Fruit fly (Drosophila melanogaster): Measurements from ENCODE around the gene CG6607.

The CG6607 gene

DNA sequence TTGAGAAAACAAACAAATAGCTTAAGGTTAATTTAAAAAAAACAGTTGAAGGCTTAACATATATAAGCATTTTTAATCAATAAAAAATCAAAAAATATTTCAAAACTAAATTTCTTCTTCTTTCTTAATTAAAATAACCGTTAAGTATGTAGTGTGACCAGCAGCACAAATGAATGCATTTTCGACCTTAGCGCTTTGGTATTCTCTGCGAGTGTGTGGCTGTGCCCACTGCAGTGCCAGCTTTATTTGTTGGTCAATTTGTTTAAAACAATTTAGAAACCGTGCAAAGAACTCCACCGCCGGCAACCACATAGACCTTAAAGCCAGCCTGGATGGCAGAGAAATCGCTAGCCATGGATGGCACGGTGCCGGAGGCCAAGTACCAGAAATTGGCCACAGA lies at the start of gene CG6607:
Gene CG6607, plus strand, starts transcription at position 203 of the 400 bp plus-strand sequence.
- TF ChIP-seq psq (optimal IDR thresholded peaks at IDR 0.05) (no peak), ttk (optimal IDR thresholded peaks at IDR 0.05) (no peak), h (optimal IDR thresholded peaks at IDR 0.05) (no peak), insv (optimal IDR thresholded peaks at IDR 0.05) (no peak), Sin3A (optimal IDR thresholded peaks at IDR 0.05) (no peak), Myc (optimal IDR thresholded peaks at IDR 0.05) (no peak)

DNA sequence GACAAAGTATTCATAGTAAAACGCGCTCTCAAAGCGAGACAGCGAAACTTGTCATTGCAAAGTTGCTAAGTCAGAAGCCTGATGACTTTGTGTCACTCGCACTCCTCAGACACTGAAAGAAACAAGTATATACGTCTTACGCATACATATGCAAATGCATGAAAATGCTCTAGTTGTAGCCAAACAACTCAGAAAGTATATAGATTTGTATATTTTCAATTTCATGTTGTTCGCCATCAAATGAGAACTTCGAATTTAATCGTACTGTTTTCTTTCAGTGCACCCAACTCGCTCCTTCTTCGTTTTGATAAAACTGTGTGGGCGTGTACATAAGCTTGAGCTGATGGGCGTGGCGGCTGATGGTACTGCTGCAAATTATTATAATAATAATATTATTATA lies 46.8 kb upstream of the CG6607 start:
- no peak for TF ChIP-seq ttk (optimal IDR thresholded peaks at IDR 0.05)
- no peak for TF ChIP-seq Sin3A (optimal IDR thresholded peaks at IDR 0.05)
- no peak for TF ChIP-seq psq (optimal IDR thresholded peaks at IDR 0.05)
- TF ChIP-seq h (optimal IDR thresholded peaks at IDR 0.05): no peak
- TF ChIP-seq Myc (optimal IDR thresholded peaks at IDR 0.05): no peak
- no peak for TF ChIP-seq insv (optimal IDR thresholded peaks at IDR 0.05)

DNA sequence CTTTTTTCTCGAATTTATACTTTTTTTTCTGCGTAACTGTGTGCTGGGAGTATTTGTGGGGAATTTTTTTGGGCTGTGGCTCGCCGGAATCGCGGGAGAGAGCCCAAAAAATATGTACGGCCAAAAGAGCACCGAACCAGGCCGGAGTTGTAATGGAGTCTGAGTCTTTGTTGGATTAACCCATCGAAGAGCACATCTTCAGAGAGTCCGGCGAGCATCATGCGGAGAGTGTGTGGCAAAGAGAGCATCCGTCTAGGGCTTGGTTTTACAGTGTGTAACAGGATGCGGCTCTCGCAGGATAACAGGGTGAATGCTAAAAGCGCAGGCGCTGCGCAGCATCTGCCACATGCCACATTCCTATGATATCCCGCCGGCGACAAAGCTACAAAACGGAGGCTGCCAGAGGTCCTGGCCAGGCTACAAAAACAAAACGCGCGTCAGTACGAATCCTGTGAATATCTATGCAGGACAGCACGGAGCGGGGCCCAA lies 42.8 kb upstream of the CG6607 start, which contains the start of gene nAChRalpha2:
Gene nAChRalpha2, plus strand, starts transcription at position 439 of the 489 bp plus-strand sequence.
- TF ChIP-seq ttk (optimal IDR thresholded peaks at IDR 0.05) (no peak), psq (optimal IDR thresholded peaks at IDR 0.05) (no peak), Myc (optimal IDR thresholded peaks at IDR 0.05) (no peak), h (optimal IDR thresholded peaks at IDR 0.05) (no peak), Sin3A (optimal IDR thresholded peaks at IDR 0.05) (no peak), insv (optimal IDR thresholded peaks at IDR 0.05) (no peak)

DNA sequence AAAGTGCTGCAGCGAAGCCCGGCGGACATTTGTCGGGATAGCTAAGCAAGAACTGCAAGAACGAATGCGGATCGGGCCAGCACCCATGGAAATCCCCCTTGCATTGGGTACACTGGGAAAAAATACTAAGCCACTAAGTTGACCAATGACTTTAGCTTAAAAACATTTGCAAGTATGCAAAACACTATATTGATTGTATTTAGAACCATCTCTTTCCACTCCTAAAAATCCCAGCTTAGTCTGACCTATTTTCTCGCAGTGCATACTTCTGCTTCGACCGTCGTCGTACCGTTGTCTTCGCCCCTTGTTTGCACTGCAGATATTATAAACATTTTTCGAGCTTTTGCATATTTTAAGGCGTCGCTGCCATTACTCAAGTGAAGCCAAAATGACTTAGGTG lies 31.8 kb upstream of the CG6607 start:
- TF ChIP-seq Myc (optimal IDR thresholded peaks at IDR 0.05): no peak
- no peak for TF ChIP-seq ttk (optimal IDR thresholded peaks at IDR 0.05)
- TF ChIP-seq Sin3A (optimal IDR thresholded peaks at IDR 0.05): no peak
- TF ChIP-seq psq (optimal IDR thresholded peaks at IDR 0.05): no peak
- TF ChIP-seq insv (optimal IDR thresholded peaks at IDR 0.05): no peak
- TF ChIP-seq h (optimal IDR thresholded peaks at IDR 0.05): no peak

DNA sequence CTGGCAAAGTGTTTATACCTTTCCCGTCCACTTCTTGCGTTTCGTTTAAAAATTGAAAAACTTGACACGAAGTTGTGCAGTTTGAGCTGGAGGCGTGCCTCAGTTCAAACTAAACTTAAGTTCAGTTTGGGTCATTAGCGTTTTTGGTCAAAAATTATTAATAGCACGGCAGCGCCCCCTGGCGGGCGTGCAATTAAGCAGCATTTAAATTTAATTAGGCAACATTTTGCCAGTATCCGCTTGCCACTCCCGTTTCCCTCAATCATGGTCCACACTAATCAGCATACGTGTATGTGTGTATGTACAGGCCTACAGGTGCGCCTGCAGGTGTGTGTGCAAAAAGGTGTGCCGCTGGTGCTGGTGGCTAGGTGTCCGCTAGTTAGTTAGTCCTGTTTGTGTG lies 24.2 kb upstream of the CG6607 start:
- no peak for TF ChIP-seq h (optimal IDR thresholded peaks at IDR 0.05)
- TF ChIP-seq insv (optimal IDR thresholded peaks at IDR 0.05): no peak
- no peak for TF ChIP-seq psq (optimal IDR thresholded peaks at IDR 0.05)
- no peak for TF ChIP-seq Myc (optimal IDR thresholded peaks at IDR 0.05)
- TF ChIP-seq Sin3A (optimal IDR thresholded peaks at IDR 0.05): no peak
- TF ChIP-seq ttk (optimal IDR thresholded peaks at IDR 0.05): no peak

DNA sequence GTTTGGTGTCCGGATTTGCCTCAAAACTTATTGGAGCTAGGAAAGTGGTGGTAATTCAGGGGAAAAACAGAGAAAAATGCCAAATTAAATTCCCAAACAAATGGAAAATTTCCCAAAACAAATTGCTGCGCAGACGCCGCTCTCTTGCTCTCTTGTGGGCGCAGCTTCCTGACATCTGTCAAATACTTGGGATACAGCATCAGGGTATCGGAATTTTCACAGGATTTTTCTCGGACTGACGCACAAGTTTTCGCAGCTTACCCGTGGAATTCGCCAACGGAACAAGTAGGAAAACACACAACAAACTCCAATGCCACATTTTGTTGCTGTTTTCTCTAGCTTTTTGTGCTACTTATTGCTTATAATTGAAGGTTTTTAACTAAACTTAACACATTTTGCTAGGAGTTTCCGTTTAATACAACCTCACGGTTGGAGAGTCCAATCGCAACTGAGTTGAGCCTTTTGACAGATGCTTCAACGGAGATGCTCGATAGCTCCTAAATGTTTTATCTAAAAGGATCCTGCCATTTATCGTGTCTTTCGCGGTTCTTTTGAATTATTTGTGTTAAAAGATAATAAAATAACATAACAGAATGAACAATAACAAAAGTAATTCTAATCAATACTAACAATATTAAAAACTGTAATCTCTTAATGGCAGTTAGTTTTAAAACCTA lies 13.1 kb upstream of the CG6607 start, which contains the start of the genes nAChRbeta2 and DZIP1:
Gene nAChRbeta2, minus strand, starts transcription at position 455 of the 677 bp plus-strand sequence.
Gene DZIP1, plus strand, starts transcription at position 627 of the 677 bp plus-strand sequence.
- TF ChIP-seq Sin3A (optimal IDR thresholded peaks at IDR 0.05) (no peak), psq (optimal IDR thresholded peaks at IDR 0.05) (no peak), h (optimal IDR thresholded peaks at IDR 0.05) (no peak), ttk (optimal IDR thresholded peaks at IDR 0.05) (no peak), insv (optimal IDR thresholded peaks at IDR 0.05) (no peak), Myc (optimal IDR thresholded peaks at IDR 0.05) (no peak)

DNA sequence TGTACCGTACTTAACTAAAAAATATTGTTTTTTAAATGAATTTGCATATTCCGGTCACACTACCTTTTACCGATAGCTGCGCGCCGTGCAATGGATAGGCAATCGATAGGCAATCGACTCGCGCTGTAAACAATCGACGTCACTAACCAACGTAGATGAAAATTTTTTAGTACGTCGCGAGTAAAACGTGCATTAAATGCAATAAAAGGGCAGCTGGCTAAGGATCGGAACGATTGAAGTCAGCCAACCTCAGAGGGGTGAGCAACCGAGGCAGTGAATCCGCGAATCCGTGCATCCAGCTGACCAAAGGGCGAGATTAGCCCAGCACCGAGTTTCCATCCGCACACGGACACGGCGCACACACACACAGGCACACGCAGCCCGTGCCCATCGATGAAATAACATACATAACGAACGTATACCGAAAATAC lies 9.7 kb upstream of the CG6607 start, which contains the start of gene Pp1alpha-96A:
Gene Pp1alpha-96A, plus strand, starts transcription at position 121 of the 431 bp plus-strand sequence.
- TF ChIP-seq Myc (optimal IDR thresholded peaks at IDR 0.05) (no peak), insv (optimal IDR thresholded peaks at IDR 0.05) (no peak), ttk (optimal IDR thresholded peaks at IDR 0.05) (no peak), h (optimal IDR thresholded peaks at IDR 0.05) (no peak), psq (optimal IDR thresholded peaks at IDR 0.05) (no peak), Sin3A (optimal IDR thresholded peaks at IDR 0.05) (no peak)

DNA sequence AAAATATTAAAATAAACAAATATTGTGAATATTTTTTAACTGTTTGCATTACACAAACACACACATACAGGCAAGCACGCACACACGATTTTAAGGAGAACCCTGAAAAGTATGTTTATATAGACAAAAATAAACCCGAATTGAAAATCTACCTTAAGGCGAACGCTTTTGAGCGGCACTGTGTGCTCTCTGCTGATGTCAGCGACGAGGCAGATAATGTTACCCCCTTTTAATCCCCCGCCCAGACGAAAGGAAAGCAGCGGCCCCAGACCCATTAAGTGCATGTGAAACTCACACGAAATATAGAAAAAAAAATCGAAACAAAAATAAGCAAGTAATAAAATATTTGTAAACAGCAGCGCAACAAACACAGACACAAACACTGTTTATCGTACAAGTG lies 6.5 kb upstream of the CG6607 start:
- TF ChIP-seq psq (optimal IDR thresholded peaks at IDR 0.05): no peak

DNA sequence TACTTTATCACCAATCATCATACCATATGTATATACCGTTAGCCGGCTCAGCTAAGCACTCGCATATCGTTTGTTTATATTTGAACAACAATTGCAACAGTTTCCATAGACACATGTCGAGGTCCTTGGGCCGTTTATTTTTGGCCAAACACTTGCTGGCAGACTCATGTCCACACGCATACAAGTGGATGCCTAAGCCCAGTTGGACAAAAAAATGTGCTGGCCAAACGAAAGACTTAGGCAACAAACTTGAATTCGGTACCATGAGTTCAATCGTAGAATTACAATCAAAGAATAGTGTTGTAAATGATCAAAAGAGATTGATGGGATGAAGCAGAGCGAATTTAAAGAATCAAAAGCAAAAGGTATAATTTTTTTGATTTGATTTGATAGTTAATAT lies 4.3 kb upstream of the CG6607 start, which contains the start of gene CG13622:
Gene CG13622, minus strand, starts transcription at position 101 of the 400 bp plus-strand sequence.
- no peak for TF ChIP-seq psq (optimal IDR thresholded peaks at IDR 0.05)
- no peak for TF ChIP-seq h (optimal IDR thresholded peaks at IDR 0.05)
- no peak for TF ChIP-seq insv (optimal IDR thresholded peaks at IDR 0.05)
- no peak for TF ChIP-seq Sin3A (optimal IDR thresholded peaks at IDR 0.05)
- no peak for TF ChIP-seq Myc (optimal IDR thresholded peaks at IDR 0.05)

DNA sequence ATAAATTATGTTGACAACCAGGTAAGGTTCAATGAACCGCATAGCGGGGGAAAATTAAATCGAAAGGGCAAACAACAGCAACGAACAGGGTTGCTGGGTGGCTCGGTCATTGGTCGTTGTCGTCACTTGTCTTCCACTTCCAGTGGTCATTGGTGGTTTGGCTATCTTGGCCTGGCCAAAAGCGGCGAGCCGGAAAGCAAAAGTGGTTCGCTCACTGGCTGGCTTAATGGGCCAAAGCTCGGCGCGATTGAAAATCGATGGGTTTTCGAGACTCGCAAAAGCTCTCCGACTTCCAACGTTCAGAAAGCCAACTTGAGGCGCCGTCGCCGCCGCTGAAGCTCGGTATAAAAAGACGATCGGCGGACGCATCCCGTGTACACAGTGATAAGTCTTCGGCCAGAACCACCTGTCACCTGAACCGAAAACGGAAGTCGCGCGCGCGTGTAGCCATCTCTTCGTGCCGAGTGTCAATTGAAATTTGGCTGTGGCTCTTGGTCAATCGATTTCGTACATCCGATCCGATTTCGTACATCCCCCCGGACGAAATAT lies 3.3 kb upstream of the CG6607 start, which contains the start of gene Jhbp12:
Gene Jhbp12, plus strand, starts transcription at position 369 of the 549 bp plus-strand sequence.
- no peak for TF ChIP-seq Sin3A (optimal IDR thresholded peaks at IDR 0.05)
- no peak for TF ChIP-seq insv (optimal IDR thresholded peaks at IDR 0.05)
- no peak for TF ChIP-seq h (optimal IDR thresholded peaks at IDR 0.05)
- no peak for TF ChIP-seq ttk (optimal IDR thresholded peaks at IDR 0.05)
- TF ChIP-seq psq (optimal IDR thresholded peaks at IDR 0.05): no peak
- no peak for TF ChIP-seq Myc (optimal IDR thresholded peaks at IDR 0.05)

DNA sequence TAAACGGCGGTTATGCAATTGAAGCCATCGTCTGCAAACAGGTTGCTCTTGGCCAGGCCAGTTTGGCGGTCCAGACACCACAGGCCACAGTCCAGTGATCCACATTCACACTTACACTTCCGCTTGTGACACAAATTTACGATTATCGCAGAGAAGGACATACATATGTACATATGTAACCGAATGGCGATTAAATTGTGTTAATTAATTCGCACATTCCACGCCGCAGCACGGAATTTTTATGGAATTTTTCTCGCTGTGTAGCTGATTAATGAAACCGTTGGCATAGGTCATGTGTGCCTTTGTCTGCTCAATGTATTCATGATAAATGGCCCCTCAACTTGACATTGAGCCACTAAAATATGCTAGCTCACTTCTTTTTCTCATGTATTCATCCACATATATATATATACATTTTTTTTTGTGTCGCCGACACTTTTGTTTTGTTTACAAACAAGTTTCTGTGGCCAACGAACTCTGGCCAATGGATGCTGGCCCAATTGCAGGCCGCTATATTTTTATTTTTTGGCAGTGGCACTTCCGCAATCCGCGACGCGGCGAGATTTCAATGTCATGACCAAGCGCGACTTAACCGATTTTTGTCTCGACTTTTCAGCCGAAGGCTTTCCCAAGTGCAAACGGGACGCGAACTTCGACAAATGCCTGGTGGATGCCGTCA lies 1.7 kb upstream of the CG6607 start:
- TF ChIP-seq h (optimal IDR thresholded peaks at IDR 0.05): no peak
- no peak for TF ChIP-seq insv (optimal IDR thresholded peaks at IDR 0.05)
- TF ChIP-seq ttk (optimal IDR thresholded peaks at IDR 0.05): no peak
- TF ChIP-seq psq (optimal IDR thresholded peaks at IDR 0.05): no peak
- no peak for TF ChIP-seq Myc (optimal IDR thresholded peaks at IDR 0.05)
- no peak for TF ChIP-seq Sin3A (optimal IDR thresholded peaks at IDR 0.05)

DNA sequence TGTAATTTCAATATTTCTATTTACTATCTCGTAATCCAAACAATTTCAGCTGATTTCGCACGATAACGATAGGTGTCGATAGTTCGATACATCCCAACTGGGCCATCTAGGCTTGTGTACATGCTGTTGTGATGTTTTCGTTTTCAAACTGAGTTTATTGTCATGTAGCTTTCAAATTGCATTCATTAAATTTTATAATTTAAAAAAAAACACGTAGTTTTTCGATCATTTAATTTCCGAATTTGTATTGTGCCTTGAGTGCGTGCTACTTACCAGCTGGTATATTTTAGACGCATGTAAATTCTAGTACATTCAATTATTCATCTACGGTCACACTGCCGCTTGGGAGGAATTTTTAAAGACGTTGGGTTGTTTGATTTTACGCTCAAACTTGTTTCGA lies 2.5 kb downstream of the CG6607 start, which contains the start of the genes CG13623 and ana1:
Gene CG13623, minus strand, starts transcription at position 231 of the 400 bp plus-strand sequence.
Gene ana1, plus strand, starts transcription at position 249 of the 400 bp plus-strand sequence.
- TF ChIP-seq Myc (optimal IDR thresholded peaks at IDR 0.05) (no peak), insv (optimal IDR thresholded peaks at IDR 0.05) (no peak), h (optimal IDR thresholded peaks at IDR 0.05) (no peak), ttk (optimal IDR thresholded peaks at IDR 0.05) (no peak), Sin3A (optimal IDR thresholded peaks at IDR 0.05) (no peak), psq (optimal IDR thresholded peaks at IDR 0.05) (no peak)
